Fruit fly (Drosophila melanogaster) whole organism, larva: Measurements from ENCODE around the gene Acp76A.

ENCODE experiments used
- noc ChIP-seq: fragments of 200-800 bp; sonication (Bioruptor generic); optimal IDR thresholded peaks from 3 replicates; lab custom pipeline; 2019; ENCODE audit warnings: missing biosample characterization, mild to moderate bottlenecking, missing genetic modification characterization, moderate library complexity

The Acp76A gene

DNA sequence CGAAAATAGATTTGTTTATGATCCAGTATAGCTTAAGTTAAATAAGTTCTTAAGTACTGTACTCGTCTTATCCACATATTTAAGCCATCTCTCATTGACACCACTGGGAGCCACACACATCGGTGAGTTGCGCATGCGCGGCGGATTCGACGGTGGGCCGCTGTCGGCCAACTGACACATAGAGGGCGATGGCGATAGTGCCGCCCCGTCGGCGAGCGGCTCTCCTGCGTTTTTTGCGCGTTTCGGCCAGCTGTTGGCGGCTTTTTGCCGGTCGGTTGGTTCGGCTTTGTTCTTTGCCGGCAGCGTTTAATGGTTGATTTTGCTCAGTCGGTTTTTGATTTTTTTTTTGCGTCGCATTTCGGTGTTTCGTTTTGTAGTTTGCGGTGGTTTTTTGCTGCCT is 2.4 kb upstream of the Acp76A start:
- TF ChIP-seq noc (tag; lab: Kevin White, UChicago) = no peak

DNA sequence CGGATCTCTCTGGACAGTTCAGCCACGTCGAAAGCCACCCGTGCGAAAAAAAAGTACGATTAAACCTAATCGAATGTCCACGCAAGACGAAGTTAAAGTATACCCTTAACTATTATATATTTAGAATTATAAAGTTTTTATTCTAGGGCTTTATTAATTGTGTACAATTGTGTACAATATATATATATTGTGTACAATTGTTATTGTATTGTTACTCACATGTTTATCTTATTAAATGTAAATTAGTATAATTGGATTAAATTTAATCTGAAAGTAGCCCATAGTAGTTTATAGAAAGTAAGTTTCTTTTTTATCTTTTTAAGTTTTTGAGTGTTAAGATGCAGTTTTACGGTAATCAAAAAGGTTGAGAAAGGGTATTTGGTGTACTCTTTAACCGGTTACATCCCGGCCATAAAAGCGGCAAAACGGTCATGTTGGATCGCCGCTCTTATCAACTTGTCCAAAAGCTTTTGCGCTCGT is 1.6 kb upstream of the Acp76A start, which contains the start of gene CG43407:
Gene CG43407 (minus strand): TSS at position 51 of the 480 bp plus-strand sequence.
- TF ChIP-seq noc (tag; lab: Kevin White, UChicago) = no peak

DNA sequence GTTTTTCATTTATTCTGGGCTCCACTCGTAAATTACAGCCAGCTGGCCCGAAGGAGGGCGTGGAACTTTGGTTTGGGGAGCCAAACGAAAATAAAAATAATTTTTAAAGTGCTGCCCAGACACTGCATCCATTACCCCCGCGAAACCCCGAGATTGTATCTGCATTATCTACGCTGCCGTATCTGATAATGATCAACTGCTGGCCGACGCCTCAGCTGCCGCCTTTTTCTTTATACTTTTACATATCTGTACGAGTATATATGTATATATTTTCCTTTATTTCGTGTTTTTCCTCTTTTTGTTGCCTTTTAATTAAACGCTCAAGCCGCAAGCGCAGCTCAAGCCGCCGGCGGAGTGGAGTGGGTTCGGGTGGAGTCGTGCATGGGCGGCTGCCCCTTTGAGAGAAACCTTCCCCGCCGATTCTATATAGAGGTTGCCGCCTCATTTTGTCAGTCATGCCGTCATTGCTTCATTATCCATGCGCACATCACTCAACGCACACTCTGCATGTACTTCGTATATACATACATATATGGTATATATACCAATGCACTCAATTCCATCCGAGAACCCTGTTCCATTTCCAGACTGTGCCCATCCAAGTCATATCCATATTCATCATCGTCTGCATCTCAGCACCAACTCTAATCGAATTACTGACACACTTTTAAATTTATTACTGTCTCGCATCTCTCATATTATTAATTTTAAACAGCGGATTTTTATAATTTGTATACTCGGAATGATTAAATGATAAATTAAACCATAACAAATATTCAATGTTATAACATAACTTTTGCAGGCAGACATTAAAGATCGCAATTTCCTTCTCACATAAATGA is 1.9 kb downstream of the Acp76A start:
- TF ChIP-seq noc (tag; lab: Kevin White, UChicago) = no peak

DNA sequence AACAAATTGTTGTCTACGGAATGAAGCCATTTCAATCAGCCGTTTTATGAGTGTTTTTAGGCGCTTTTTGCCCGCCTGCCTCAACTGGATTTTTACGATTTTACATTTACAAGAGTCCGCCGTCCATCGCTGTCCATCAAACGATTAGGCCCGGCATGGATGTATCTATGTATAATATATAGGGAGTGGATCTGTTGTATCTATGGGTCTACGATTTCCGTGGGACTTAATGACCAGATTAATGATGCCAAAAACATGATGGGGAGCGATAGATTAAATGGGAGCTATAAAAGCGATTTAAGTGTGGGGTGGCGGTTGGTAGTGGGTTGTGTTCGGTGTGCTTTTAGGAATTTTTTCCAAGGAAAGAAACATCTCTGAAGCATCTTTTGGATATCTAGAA is 3.1 kb downstream of the Acp76A start:
- no peak for TF ChIP-seq noc (tag; lab: Kevin White, UChicago)

DNA sequence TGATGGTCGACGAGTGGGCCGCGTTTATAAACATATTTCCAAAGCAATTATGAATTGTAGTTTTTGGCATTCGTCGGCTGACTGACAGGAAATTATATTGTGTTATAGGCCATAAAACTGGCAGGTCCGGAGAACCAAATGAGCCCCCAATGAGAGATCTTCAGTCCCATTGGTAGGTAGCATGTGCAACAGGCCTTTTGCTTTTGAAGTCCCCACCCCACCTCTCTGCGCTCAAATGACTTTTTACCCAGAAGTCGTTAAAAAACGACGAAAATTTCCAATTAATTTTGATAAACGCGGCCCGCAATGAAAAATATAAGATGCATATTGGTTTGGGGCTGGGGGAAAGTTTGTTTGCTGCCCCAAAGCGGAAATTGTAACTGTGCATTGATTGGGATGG is 3.6 kb downstream of the Acp76A start:
- TF ChIP-seq noc (tag; lab: Kevin White, UChicago) = no peak

DNA sequence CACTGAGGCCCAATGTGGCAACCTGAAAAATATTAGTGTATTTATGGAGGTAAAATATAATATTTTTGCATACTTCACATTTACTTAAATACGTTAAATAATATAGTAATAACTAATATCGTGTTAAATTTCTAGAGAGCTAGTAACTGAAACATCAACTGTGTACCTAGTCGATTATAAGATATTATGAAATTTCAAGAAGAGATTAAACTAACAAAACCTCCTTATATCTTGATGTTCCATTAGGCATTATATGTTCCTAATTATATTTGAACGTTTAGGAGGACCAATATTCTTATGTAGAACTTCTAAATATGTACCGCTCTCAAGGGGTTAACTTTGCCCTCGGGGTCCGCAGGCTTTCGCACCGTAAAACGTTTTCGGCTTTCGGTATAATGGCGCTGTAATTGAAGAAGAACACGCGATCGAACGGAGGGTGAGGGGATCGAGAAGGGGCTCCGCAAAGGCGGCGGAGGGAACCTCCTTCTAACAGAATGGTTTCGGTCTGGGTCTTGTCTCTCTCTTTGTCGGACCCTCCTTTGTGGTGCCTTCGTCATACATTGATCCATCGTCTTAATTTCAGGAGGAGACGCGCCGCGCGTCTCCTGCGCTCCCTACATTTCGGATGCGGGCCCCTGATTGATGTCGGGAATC is 5.3 kb downstream of the Acp76A start:
- no peak for TF ChIP-seq noc (tag; lab: Kevin White, UChicago)

DNA sequence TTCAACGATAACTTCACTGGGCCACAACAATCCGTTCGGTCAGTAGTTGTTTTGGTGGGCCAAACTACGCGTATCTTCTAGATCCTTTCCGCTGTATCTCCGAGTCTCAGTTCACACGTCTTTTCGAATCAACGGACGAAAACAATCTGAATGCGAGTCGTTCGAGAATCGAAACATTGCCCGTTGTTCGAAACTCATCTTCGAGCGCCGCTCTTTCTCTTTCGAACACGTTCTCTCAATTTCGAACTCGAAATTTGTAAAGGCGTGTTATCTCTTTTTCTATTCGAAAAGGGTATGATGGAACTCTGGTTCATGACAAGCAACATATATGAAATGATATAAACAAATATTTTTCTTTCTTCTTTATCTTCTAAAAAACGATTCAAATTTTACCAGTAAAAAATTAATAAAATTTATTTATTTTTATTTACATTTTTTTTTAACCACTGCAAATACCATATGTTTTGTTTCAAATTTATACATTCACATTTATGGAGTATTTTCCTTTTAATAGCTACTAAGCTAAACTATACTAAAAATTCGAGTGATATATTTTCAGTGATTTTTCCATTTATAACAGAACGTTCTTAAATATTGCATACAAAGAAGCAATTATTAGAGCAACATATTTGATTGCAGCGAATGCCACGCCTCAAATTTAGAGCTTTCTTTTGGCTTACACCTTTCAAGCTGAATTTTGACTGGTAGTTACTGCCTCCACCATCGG is 6.4 kb downstream of the Acp76A start, which contains the start of gene nkd:
Gene nkd (minus strand): TSS at position 151 of the 727 bp plus-strand sequence.
- TF ChIP-seq noc (tag; lab: Kevin White, UChicago) = no peak

DNA sequence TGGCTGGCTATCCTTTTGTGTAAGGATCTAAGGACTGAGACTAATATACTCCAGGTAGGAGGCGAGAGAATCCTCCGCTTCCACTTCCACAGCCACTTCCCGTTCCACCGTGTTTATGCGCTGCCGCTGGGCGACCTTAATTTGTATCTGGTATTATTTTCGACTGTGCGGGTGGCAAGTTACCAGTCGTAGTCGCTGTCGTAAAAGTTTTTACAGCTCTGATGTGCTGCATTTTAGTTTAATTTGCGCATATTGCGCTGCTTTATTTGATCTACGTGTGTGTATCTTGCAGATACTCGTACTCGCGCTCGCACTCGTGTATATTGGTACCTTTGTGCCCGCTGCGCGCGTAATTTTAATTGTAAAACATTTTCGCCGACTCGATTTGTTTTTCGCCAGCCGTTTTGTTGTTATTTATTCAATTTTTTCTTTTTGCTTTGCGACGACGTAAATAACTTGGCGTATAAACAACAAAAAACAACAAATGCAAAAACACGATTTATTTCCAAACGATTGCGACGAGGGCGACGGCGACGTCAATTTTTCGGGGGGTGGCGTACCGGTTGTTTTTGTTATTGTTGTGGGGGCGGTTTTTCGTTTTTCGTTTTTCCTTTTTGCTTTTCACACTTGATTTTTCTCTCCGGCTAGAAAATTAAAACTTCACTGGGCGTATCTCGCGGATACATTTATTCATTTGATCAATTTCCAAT is 7.1 kb downstream of the Acp76A start:
- TF ChIP-seq noc (tag; lab: Kevin White, UChicago) = no peak

DNA sequence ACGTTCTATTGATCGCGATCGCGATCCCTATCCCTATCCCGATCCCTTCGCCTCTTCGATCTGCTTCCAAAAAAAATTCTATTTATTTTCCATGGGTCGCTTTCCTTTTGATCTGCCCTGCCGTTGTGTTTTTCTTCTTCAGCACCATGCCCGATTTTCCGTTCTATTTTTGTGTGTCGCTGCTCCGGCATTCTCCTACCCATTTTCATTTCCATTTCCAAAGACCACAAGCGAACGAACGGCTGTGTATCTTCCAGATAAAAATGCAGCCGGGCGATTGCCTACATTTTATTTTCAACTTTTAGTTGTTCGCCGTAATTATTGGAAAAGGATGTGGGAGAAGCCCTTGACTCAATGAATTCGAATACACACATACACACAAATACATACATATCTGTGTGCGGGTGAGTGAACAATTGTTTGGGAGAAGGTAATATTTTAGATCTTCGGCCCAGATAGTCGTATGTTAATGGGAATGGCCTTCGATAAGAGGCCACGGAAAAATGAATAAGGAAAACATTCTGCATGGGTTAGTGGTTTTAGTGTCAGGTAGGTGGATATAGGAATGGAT is 8.3 kb downstream of the Acp76A start:
- TF ChIP-seq noc (tag; lab: Kevin White, UChicago) = no peak

DNA sequence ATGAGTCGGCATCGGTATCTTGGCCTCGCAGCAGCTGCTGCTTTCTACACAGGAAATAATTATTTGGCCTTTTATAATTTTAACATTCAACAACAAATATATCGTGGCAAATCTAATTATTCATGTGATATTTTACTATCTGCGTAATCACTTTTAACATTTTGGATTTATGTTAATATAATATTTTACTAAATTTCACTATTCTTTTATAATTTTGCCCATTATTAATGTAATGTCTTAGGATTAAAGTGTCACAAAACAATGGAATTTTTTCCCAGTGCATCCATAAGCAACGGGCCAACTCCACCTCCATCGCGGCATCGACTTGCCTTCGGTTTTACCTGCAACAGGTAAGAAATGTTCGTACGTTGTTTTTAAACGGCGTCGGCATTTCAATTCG is 9.3 kb downstream of the Acp76A start:
- TF ChIP-seq noc (tag; lab: Kevin White, UChicago) = peak; percentile 22

DNA sequence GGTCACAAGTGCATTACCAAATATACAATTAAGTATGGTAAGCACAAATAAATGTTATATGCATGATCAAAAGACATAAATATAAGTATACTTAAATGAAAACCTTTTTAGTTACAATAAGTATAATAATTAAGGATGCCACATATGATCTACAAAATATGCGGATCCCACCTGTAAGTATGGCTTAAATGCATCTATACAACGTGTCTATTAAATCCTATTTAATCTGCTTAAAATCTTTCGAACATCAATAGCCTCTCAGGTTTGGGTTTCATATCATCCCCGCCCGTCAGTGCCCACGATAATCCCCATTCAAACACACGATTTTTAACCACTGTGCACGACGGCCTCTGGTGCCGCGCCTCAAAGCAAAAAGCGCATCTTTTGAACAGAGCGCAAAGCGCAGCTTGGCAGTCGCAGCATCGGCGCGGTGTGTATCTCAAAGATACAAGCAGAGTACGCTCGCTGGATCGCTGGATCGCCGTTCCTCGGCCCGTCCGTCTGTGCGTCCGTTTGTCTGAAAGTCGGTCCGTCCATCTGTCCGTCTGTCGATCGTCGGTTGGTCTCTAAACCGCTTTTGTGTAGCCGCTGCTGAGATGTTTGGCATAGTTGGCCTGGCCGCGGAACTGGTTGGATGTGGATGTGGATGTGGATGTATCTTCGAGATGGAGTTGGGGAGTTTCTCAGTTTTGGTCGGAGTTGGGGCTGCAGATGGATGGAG is 10.0 kb downstream of the Acp76A start:
- no peak for TF ChIP-seq noc (tag; lab: Kevin White, UChicago)

DNA sequence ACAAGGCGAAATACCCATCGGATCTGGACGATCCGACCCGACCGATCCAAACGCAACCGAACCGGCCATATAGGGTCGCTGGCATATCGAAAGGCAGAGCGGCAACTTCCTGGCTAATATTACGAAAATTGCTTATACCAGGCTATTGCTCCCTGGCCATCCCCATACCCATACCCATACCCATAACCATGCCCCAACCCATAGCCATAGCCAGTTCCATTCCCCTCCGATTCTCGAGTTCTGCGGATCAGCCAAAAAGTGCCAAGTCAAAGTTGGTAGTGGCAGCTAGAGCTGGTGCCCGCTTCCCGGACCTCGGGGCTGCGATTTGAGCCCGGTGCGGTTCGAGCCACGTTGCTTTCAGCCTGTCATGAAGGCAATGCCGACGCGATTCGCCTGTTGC is 10.7 kb downstream of the Acp76A start:
- no peak for TF ChIP-seq noc (tag; lab: Kevin White, UChicago)

DNA sequence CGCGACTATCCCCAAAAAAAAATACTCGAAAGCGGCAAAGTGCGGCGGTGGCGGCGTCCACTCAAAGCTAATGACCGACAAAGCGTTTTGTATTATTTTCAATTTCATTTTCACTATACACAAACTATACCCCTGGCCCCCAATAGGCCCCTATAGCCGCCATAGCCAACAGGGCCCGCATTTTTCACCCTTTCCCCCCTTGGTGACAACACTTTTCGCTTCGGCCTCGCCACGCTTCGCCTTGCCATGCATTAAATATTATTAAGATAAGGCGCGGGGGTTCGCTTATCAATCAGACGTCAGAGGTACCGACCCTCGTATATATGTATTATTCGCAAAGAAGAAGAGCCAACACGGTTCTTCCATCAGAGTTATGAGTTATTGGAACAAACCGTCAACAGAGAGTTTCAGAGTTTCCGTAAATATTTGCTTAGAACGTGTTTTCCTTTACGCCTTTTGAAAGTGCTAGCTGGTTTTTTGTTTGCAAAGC is 11.6 kb downstream of the Acp76A start:
- TF ChIP-seq noc (tag; lab: Kevin White, UChicago) = peak; percentile 64

DNA sequence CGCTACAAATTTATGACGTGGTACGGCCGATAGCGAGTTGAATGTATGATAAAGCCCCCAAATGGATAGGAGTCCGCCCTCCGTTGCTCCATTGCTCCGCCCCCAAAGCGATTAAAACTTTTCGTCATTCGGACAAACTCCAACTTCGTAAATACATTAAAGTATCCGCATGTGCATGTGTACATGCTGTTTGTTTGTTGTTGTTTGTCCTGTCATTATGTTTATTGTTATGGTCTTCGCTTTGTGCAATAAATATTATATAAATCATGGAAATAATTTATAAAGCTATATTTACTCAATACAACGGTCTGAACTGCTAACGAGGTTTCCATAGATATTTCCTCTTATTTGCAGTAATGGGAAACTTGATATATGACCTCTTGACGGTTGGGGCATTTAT is 14.8 kb downstream of the Acp76A start:
- no peak for TF ChIP-seq noc (tag; lab: Kevin White, UChicago)
